Worm (Caenorhabditis elegans) whole organism, L4 larva: ENCODE data around the gene Y69A2AR.23.

Experiments
- R02D3.7 ChIP-seq: fragments of 150-350 bp; sonication (generic microtip); optimal IDR thresholded peaks from 3 replicates; lab custom pipeline; 2014; ENCODE audit warnings: missing biosample characterization, missing genetic modification characterization
- T20F7.1 ChIP-seq: fragments of 200-800 bp; sonication (Bioruptor generic); optimal IDR thresholded peaks from 2 replicates; lab custom pipeline; 2018; ENCODE audit warnings: mild to moderate bottlenecking, missing genetic modification characterization, missing compliant biosample characterization
- Y48G9A.11 ChIP-seq: fragments of 200-800 bp; sonication (Bioruptor generic); IDR thresholded peaks from 2 replicates; pipeline ENCODE4 v1.3.6; 2022; ENCODE audit warnings: missing genetic modification reagents, missing genetic modification characterization, missing compliant biosample characterization
- Y5F2A.4 ChIP-seq: fragments of 200-800 bp; sonication (Bioruptor generic); optimal IDR thresholded peaks from 2 replicates; lab custom pipeline; 2018; ENCODE audit warnings: mild to moderate bottlenecking, missing genetic modification characterization, missing compliant biosample characterization
- Y75B8A.6 ChIP-seq: fragments of 200-800 bp; sonication (Bioruptor generic); IDR thresholded peaks from 2 replicates; pipeline ENCODE4 v1.3.6; 2022; ENCODE audit warnings: missing genetic modification reagents, missing genetic modification characterization, missing compliant biosample characterization
- ZK546.5 ChIP-seq, 2 experiments: sonication (generic microtip); optimal IDR thresholded peaks; 2 replicates each; lab custom pipeline; 2017; ENCODE audit warnings: missing biosample characterization in 2 of 2, missing genetic modification characterization in 2 of 2
- aly-2 ChIP-seq: sonication (generic microtip); optimal IDR thresholded peaks from 2 replicates; lab custom pipeline; 2018; ENCODE audit warnings: missing biosample characterization, missing genetic modification characterization
- arid-1 ChIP-seq: fragments of 200-800 bp; sonication (Bioruptor generic); conservative IDR thresholded peaks from 2 replicates; pipeline ENCODE4 v1.3.6; 2022; ENCODE audit warnings: missing genetic modification reagents, missing genetic modification characterization, missing compliant biosample characterization
- ceh-20 ChIP-seq: fragments of 200-800 bp; sonication (Bioruptor generic); IDR thresholded peaks from 2 replicates; pipeline ENCODE4 v1.3.6; 2022; ENCODE audit warnings: missing genetic modification reagents, missing genetic modification characterization, missing compliant biosample characterization
- ces-1 ChIP-seq: fragments of 150-350 bp; sonication (generic microtip); optimal IDR thresholded peaks from 4 replicates; lab custom pipeline; 2014; ENCODE audit warnings: missing biosample characterization, missing genetic modification reagents, missing genetic modification characterization
- cey-2 ChIP-seq: sonication (generic microtip); optimal IDR thresholded peaks from 3 replicates; lab custom pipeline; 2017; ENCODE audit warnings: missing genetic modification characterization, mild to moderate bottlenecking, missing compliant biosample characterization, antibody characterized with exemption, borderline replicate concordance; ENCODE audit not compliant: insufficient read depth
- daf-12 ChIP-seq: fragments of 150-350 bp; optimal IDR thresholded peaks from 2 replicates; lab custom pipeline; 2014; ENCODE audit warnings: missing biosample characterization, missing genetic modification reagents, missing genetic modification characterization
- daf-19 ChIP-seq: fragments of 200-800 bp; sonication (Bioruptor generic); conservative IDR thresholded peaks from 2 replicates; pipeline ENCODE4 v1.3.6; 2022; ENCODE audit warnings: missing genetic modification characterization, missing compliant biosample characterization
- dmd-8 ChIP-seq: fragments of 200-800 bp; sonication (Bioruptor generic); IDR thresholded peaks from 2 replicates; pipeline ENCODE4 v1.3.6; 2022; ENCODE audit warnings: missing genetic modification characterization, missing compliant biosample characterization
- dmd-9 ChIP-seq: fragments of 200-800 bp; sonication (Bioruptor generic); IDR thresholded peaks from 2 replicates; pipeline ENCODE4 v1.3.6; 2022; ENCODE audit warnings: missing genetic modification reagents, missing genetic modification characterization, missing compliant biosample characterization
- dve-1 ChIP-seq: sonication (generic microtip); optimal IDR thresholded peaks from 2 replicates; lab custom pipeline; 2017; ENCODE audit warnings: antibody characterized with exemption, mild to moderate bottlenecking, missing genetic modification characterization, missing compliant biosample characterization; ENCODE audit not compliant: insufficient read depth
- egl-27 ChIP-seq: sonication (generic microtip); optimal IDR thresholded peaks from 3 replicates; lab custom pipeline; 2017; ENCODE audit warnings: missing biosample characterization, missing genetic modification reagents, missing genetic modification characterization
- fkh-10 ChIP-seq: fragments of 150-350 bp; optimal IDR thresholded peaks from 2 replicates; lab custom pipeline; 2014; ENCODE audit warnings: missing biosample characterization, missing genetic modification reagents, missing genetic modification characterization
- gei-8 ChIP-seq: fragments of 200-800 bp; sonication (Bioruptor generic); optimal IDR thresholded peaks from 2 replicates; lab custom pipeline; 2018; ENCODE audit warnings: mild to moderate bottlenecking, missing genetic modification characterization, missing compliant biosample characterization
- hlh-11 ChIP-seq: fragments of 200-800 bp; sonication (Bioruptor generic); optimal IDR thresholded peaks from 2 replicates; lab custom pipeline; 2018; ENCODE audit warnings: mild to moderate bottlenecking, missing genetic modification characterization, missing compliant biosample characterization
- hmg-1.1 ChIP-seq: fragments of 200-800 bp; sonication (Bioruptor generic); IDR thresholded peaks from 2 replicates; pipeline ENCODE4 v1.3.6; 2022; ENCODE audit warnings: missing genetic modification reagents, missing genetic modification characterization, missing compliant biosample characterization
- lin-13 ChIP-seq: fragments of 150-350 bp; optimal IDR thresholded peaks from 2 replicates; lab custom pipeline; 2014; ENCODE audit warnings: missing biosample characterization, missing genetic modification reagents, missing genetic modification characterization
- lin-39 ChIP-seq: fragments of 150-350 bp; optimal IDR thresholded peaks from 2 replicates; lab custom pipeline; 2014; ENCODE audit warnings: missing biosample characterization, missing genetic modification reagents, missing genetic modification characterization
- lsy-2 ChIP-seq, 2 experiments: fragments of 150-350 bp in 1 of 2; sonication (generic microtip) in 1 of 2; optimal IDR thresholded peaks; 2 replicates each; lab custom pipeline; 2014 to 2017; ENCODE audit warnings: missing biosample characterization in 2 of 2, missing genetic modification characterization in 2 of 2
- mdl-1 ChIP-seq, 2 experiments: fragments of 150-350 bp in 1 of 2; sonication (generic microtip) in 1 of 2; optimal IDR thresholded peaks; 2 replicates each; lab custom pipeline; 2014 to 2017; ENCODE audit warnings: missing biosample characterization in 2 of 2, missing genetic modification characterization in 2 of 2
- nhr-10 ChIP-seq: fragments of 150-350 bp; optimal IDR thresholded peaks from 2 replicates; lab custom pipeline; 2014; ENCODE audit warnings: missing biosample characterization, missing genetic modification characterization
- nhr-28 ChIP-seq: fragments of 150-350 bp; optimal IDR thresholded peaks from 2 replicates; lab custom pipeline; 2014; ENCODE audit warnings: missing biosample characterization, missing genetic modification characterization
- nhr-42 ChIP-seq: fragments of 200-800 bp; sonication (Bioruptor generic); IDR thresholded peaks from 2 replicates; pipeline ENCODE4 v1.3.6; 2022; ENCODE audit warnings: missing genetic modification characterization, missing compliant biosample characterization
- nhr-6 ChIP-seq: fragments of 150-350 bp; optimal IDR thresholded peaks from 2 replicates; lab custom pipeline; 2014; ENCODE audit warnings: missing biosample characterization, missing genetic modification characterization
- pha-4 ChIP-seq, 2 experiments: fragments of 150-350 bp in 1 of 2; fragments of 200-800 bp in 1 of 2; sonication (Bioruptor generic) in 1 of 2; IDR thresholded peaks in 1 of 2; optimal IDR thresholded peaks in 1 of 2; 2 replicates each; pipeline versions ENCODE4 v1.3.6 to Lab custom; 2014 to 2022; ENCODE audit warnings: missing genetic modification characterization in 2 of 2, missing genetic modification reagents in 2 of 2, missing biosample characterization in 1 of 2, missing compliant biosample characterization in 1 of 2
- set-16 ChIP-seq: fragments of 200-800 bp; sonication (Bioruptor generic); IDR thresholded peaks from 2 replicates; pipeline ENCODE4 v1.3.6; 2022; ENCODE audit warnings: missing genetic modification reagents, missing genetic modification characterization, missing compliant biosample characterization
- spr-1 ChIP-seq: sonication (generic microtip); optimal IDR thresholded peaks from 2 replicates; lab custom pipeline; 2016; ENCODE audit warnings: mild to moderate bottlenecking, missing genetic modification characterization, missing compliant biosample characterization
- unc-39 ChIP-seq: sonication (generic microtip); optimal IDR thresholded peaks from 2 replicates; lab custom pipeline; 2017; ENCODE audit warnings: missing biosample characterization, missing genetic modification characterization
- vab-7 ChIP-seq: fragments of 200-800 bp; sonication (Bioruptor generic); IDR thresholded peaks from 2 replicates; pipeline ENCODE4 v1.3.6; 2022; ENCODE audit warnings: missing genetic modification reagents, missing genetic modification characterization, missing compliant biosample characterization
- zip-11 ChIP-seq: fragments of 200-800 bp; sonication (Bioruptor generic); IDR thresholded peaks from 2 replicates; pipeline ENCODE4 v1.3.6; 2022; ENCODE audit warnings: missing genetic modification characterization, missing compliant biosample characterization
- zip-2 ChIP-seq: fragments of 150-350 bp; optimal IDR thresholded peaks from 2 replicates; lab custom pipeline; 2014; ENCODE audit warnings: missing biosample characterization, missing genetic modification characterization

Gene Y69A2AR.23

ce11 chrIV:2573122-2573521, 21.6 kb upstream of the Y69A2AR.23 start (continued):
- TF ChIP-seq lin-39 (tag; lab: Kevin White, UChicago) (no peak), dmd-8 (GFP tag; lab: Robert Waterston, UW) (0 out of 2 replicates have a peak, but pooled peaks have one; percentile 31), Y75B8A.6 (GFP tag; lab: Robert Waterston, UW) (no peak), mdl-1 (tag; optimal IDR thresholded peaks at IDR 0.05; lab: Kevin White, UChicago) (no peak), spr-1 (tag; lab: Kevin White, UChicago) (no peak), nhr-6 (tag; lab: Kevin White, UChicago) (no peak), hmg-1.1 (GFP tag; lab: Robert Waterston, UW) (no peak), arid-1 (GFP tag; lab: Robert Waterston, UW) (no peak), R02D3.7 (no peak), nhr-28 (tag; lab: Kevin White, UChicago) (no peak), zip-11 (GFP tag; lab: Robert Waterston, UW) (no peak), Y48G9A.11 (no peak), dmd-9 (GFP tag; lab: Robert Waterston, UW) (no peak), aly-2 (tag; lab: Kevin White, UChicago) (no peak), unc-39 (no peak), nhr-42 (GFP tag; lab: Robert Waterston, UW) (0 out of 2 replicates have a peak, but pooled peaks have one; percentile 10), nhr-10 (no peak), dve-1 (tag; lab: Kevin White, UChicago) (no peak), Y5F2A.4 (no peak), pha-4 (GFP tag; IDR thresholded peaks at IDR 0.05; lab: Robert Waterston, UW) (peak; percentile 29; the same call in 1 of the 2 replicates), pha-4 (tag; optimal IDR thresholded peaks at IDR 0.05; lab: Kevin White, UChicago) (no peak), daf-19 (GFP tag; lab: Robert Waterston, UW) (no peak), fkh-10 (GFP tag; lab: Kevin White, UChicago) (no peak), gei-8 (GFP tag; lab: Kevin White, UChicago) (no peak), ceh-20 (GFP tag; lab: Robert Waterston, UW) (no peak), cey-2 (no peak)

ce11 chrIV:2572107-2572506, 20.6 kb upstream of the Y69A2AR.23 start, which contains the start of gene Y69A2AR.51:
Gene Y69A2AR.51, plus strand, starts transcription at chrIV:2572407.
- TF ChIP-seq hlh-11 (tag; lab: Kevin White, UChicago) (no peak), nhr-10 (no peak), pha-4 (GFP tag; IDR thresholded peaks at IDR 0.05; lab: Robert Waterston, UW) (no peak), pha-4 (tag; optimal IDR thresholded peaks at IDR 0.05; lab: Kevin White, UChicago) (no peak), daf-12 (tag; lab: Kevin White, UChicago) (no peak), ZK546.5 (tag; optimal IDR thresholded peaks at IDR 0.05; lab: Kevin White, UChicago) (no peak), lsy-2 (tag; optimal IDR thresholded peaks at IDR 0.05; lab: Kevin White, UChicago) (no peak), egl-27 (tag; lab: Kevin White, UChicago) (no peak), gei-8 (GFP tag; lab: Kevin White, UChicago) (no peak), lin-13 (GFP tag; lab: Kevin White, UChicago) (no peak), Y75B8A.6 (GFP tag; lab: Robert Waterston, UW) (no peak), unc-39 (no peak), T20F7.1 (no peak), set-16 (GFP tag; lab: Robert Waterston, UW) (no peak), zip-2 (tag; lab: Kevin White, UChicago) (no peak), lin-39 (tag; lab: Kevin White, UChicago) (no peak), aly-2 (tag; lab: Kevin White, UChicago) (no peak)
- TF ChIP-seq, all 104 proteins: peak for 0

ce11 chrIV:2568267-2568666, 16.8 kb upstream of the Y69A2AR.23 start, which contains the start of the genes Y69A2AR.25 and Y69A2AR.12:
Gene Y69A2AR.25, minus strand, starts transcription at chrIV:2568367.
Gene Y69A2AR.12, plus strand, starts transcription at chrIV:2568614.
- TF ChIP-seq vab-7 (GFP tag; lab: Robert Waterston, UW) (no peak), ces-1 (GFP tag; lab: Kevin White, UChicago) (no peak)
